Worm (Caenorhabditis elegans): ENCODE measurements around the gene gsto-1.

The gsto-1 gene

ce11 chrIII:7977224-7977623, 30.4 kb upstream of the gsto-1 start:
- peak; percentile 13 for TF ChIP-seq nhr-85 (tag)
- TF ChIP-seq nhr-77 (tag; optimal IDR thresholded peaks at IDR 0.05) = no peak
- no peak for TF ChIP-seq sup-37 (GFP tag; optimal IDR thresholded peaks at IDR 0.05)
- TF ChIP-seq alr-1 (tag; optimal IDR thresholded peaks at IDR 0.05; ENCODE audit: borderline replicate concordance) = no peak
- peak; percentile 3 for TF ChIP-seq dsc-1 (tag; optimal IDR thresholded peaks at IDR 0.05)
- peak; percentile 45 for TF ChIP-seq ama-1 (optimal IDR thresholded peaks at IDR 0.05)
- no peak for TF ChIP-seq egl-27 (tag; optimal IDR thresholded peaks at IDR 0.05)
- no peak for TF ChIP-seq lir-3 (tag; optimal IDR thresholded peaks at IDR 0.05; ENCODE audit: poor library complexity)
- TF ChIP-seq lin-35 (GFP tag; optimal IDR thresholded peaks at IDR 0.05) = peak in 1 of 2 experiments; percentile 9
- TF ChIP-seq Y116A8C.19 (tag; optimal IDR thresholded peaks at IDR 0.05; ENCODE audit: borderline replicate concordance) = no peak
- TF ChIP-seq nhr-20 (tag; optimal IDR thresholded peaks at IDR 0.05) = no peak
- peak; percentile 64 for TF ChIP-seq aly-2 (tag; optimal IDR thresholded peaks at IDR 0.05)
- TF ChIP-seq ceh-63 (GFP tag; optimal IDR thresholded peaks at IDR 0.05) = no peak
- TF ChIP-seq irx-1 (tag; optimal IDR thresholded peaks at IDR 0.05) = no peak
- no peak for TF ChIP-seq fkh-8 (tag; optimal IDR thresholded peaks at IDR 0.05)
- TF ChIP-seq elt-2 (tag; optimal IDR thresholded peaks at IDR 0.05) = no peak
- TF ChIP-seq lin-13 (GFP tag; optimal IDR thresholded peaks at IDR 0.05) = no peak
- TF ChIP-seq pag-3 (tag; optimal IDR thresholded peaks at IDR 0.05; ENCODE audit: borderline replicate concordance, insufficient read depth) = no peak
- TF ChIP-seq hlh-4 (tag; optimal IDR thresholded peaks at IDR 0.05) = no peak
- TF ChIP-seq sox-4 (tag; optimal IDR thresholded peaks at IDR 0.05) = no peak
- TF ChIP-seq aha-1 (tag; optimal IDR thresholded peaks at IDR 0.05) = no peak
- TF ChIP-seq unc-30 (tag; optimal IDR thresholded peaks at IDR 0.05) = no peak
- no peak for TF ChIP-seq egl-13 (tag; optimal IDR thresholded peaks at IDR 0.05)
- no peak for TF ChIP-seq zag-1 (tag; optimal IDR thresholded peaks at IDR 0.05)
- TF ChIP-seq nhr-12 (tag; optimal IDR thresholded peaks at IDR 0.05) = no peak
- TF ChIP-seq jun-1 (tag; optimal IDR thresholded peaks at IDR 0.05) = no peak
- no peak for TF ChIP-seq nhr-76 (tag; optimal IDR thresholded peaks at IDR 0.05)
- TF ChIP-seq blmp-1 (tag; optimal IDR thresholded peaks at IDR 0.05) = no peak
- TF ChIP-seq fkh-4 (tag; optimal IDR thresholded peaks at IDR 0.05; ENCODE audit: borderline replicate concordance) = no peak
- TF ChIP-seq mdl-1 (tag; optimal IDR thresholded peaks at IDR 0.05) = no peak
- TF ChIP-seq isw-1 (GFP tag; IDR thresholded peaks at IDR 0.05) = no peak
- TF ChIP-seq C34B4.2 (tag; optimal IDR thresholded peaks at IDR 0.05) = no peak
- no peak for TF ChIP-seq efl-3 (GFP tag; optimal IDR thresholded peaks at IDR 0.05)
- TF ChIP-seq rnt-1 (tag; optimal IDR thresholded peaks at IDR 0.05) = no peak
- TF ChIP-seq ceh-8 (GFP tag; optimal IDR thresholded peaks at IDR 0.05) = no peak
- no peak for TF ChIP-seq mef-2 (tag; optimal IDR thresholded peaks at IDR 0.05)
- no peak for TF ChIP-seq lin-39 (tag; optimal IDR thresholded peaks at IDR 0.05)

DNA sequence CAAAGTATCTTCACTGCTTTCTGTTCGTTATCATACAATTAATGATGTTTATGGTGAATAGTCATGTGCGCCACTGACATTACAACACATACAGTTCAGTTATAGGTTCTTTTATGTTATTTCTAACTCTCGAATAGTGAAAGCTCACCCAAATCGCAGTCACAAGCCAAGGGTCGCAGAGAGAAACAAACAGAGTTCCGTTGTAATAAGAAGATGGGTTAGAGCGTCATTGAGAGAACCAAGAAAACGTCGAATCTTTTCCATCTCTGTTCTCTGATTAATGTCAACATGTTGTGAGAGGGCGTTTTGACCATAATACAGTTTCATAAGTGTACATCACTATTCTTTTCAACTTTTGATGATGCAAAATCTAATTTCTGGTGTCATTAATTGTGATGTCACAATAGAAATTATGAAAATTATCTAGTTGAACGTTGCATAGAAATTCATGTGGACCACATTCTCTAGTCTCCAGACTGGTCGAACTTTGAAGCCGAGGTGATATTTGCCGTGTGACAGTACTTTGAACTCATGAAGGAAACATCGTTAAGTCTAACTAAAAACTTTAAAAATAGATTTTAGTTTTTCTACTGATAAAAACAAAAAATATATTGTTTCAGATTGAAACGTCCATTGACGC, 27.3 kb upstream of the gsto-1 start:
- TF ChIP-seq elt-2 (tag; optimal IDR thresholded peaks at IDR 0.05) (peak; percentile 34), lir-3 (tag; optimal IDR thresholded peaks at IDR 0.05; ENCODE audit: poor library complexity) (no peak), alr-1 (tag; optimal IDR thresholded peaks at IDR 0.05; ENCODE audit: borderline replicate concordance) (no peak), efl-3 (GFP tag; optimal IDR thresholded peaks at IDR 0.05) (no peak), swsn-7 (tag; optimal IDR thresholded peaks at IDR 0.05) (no peak), nhr-12 (tag; optimal IDR thresholded peaks at IDR 0.05) (no peak), snu-23 (GFP tag; optimal IDR thresholded peaks at IDR 0.05) (peak; percentile 50), nhr-47 (tag; optimal IDR thresholded peaks at IDR 0.05) (no peak), nhr-237 (tag; optimal IDR thresholded peaks at IDR 0.05) (no peak), nhr-11 (tag; optimal IDR thresholded peaks at IDR 0.05) (no peak), unc-30 (tag; optimal IDR thresholded peaks at IDR 0.05) (no peak), ets-5 (GFP tag; IDR thresholded peaks at IDR 0.05) (no peak), sup-37 (GFP tag; optimal IDR thresholded peaks at IDR 0.05) (no peak), nhr-76 (tag; optimal IDR thresholded peaks at IDR 0.05) (no peak), fkh-10 (GFP tag; optimal IDR thresholded peaks at IDR 0.05) (no peak), mep-1 (tag; optimal IDR thresholded peaks at IDR 0.05) (no peak), fkh-8 (tag; optimal IDR thresholded peaks at IDR 0.05) (no peak), irx-1 (tag; optimal IDR thresholded peaks at IDR 0.05) (no peak), vab-15 (tag; optimal IDR thresholded peaks at IDR 0.05) (no peak), Y116A8C.19 (tag; optimal IDR thresholded peaks at IDR 0.05; ENCODE audit: borderline replicate concordance) (no peak), ceh-8 (GFP tag; optimal IDR thresholded peaks at IDR 0.05) (no peak), isw-1 (GFP tag; IDR thresholded peaks at IDR 0.05) (no peak), ama-1 (optimal IDR thresholded peaks at IDR 0.05) (peak; percentile 27), tbx-2 (tag; optimal IDR thresholded peaks at IDR 0.05) (peak; percentile 44), mef-2 (tag; optimal IDR thresholded peaks at IDR 0.05) (no peak), pag-3 (tag; optimal IDR thresholded peaks at IDR 0.05; ENCODE audit: borderline replicate concordance, insufficient read depth) (no peak), egl-13 (tag; optimal IDR thresholded peaks at IDR 0.05) (no peak), lin-13 (GFP tag; optimal IDR thresholded peaks at IDR 0.05) (no peak), grh-1 (GFP tag; IDR thresholded peaks at IDR 0.05) (no peak), ceh-88 (GFP tag; IDR thresholded peaks at IDR 0.05) (no peak), jun-1 (tag; optimal IDR thresholded peaks at IDR 0.05) (no peak)
